Fruit fly (Drosophila melanogaster) whole organism, embryonic: ENCODE results near the gene LSm7.
A peak's percentile ranks its signal among the peaks of the same experiment; 100 is the strongest.

Experiments
- Asciz ChIP-seq: fragments of 200-800 bp; sonication (Bioruptor generic); optimal IDR thresholded peaks from 2 replicates; lab custom pipeline; 2017; ENCODE audit warnings: missing biosample characterization, mild to moderate bottlenecking, missing genetic modification characterization, missing genetic modification reagents
- Awh ChIP-seq: fragments of 200-800 bp; sonication (Bioruptor generic); IDR thresholded peaks from 2 replicates; pipeline ENCODE4, ENCODE4 v1.3.6; 2022; ENCODE audit warnings: missing biosample characterization, missing genetic modification characterization
- BtbVII ChIP-seq: fragments of 200-800 bp; sonication (Bioruptor generic); optimal IDR thresholded peaks from 3 replicates; lab custom pipeline; 2017; ENCODE audit warnings: missing biosample characterization, mild to moderate bottlenecking, missing genetic modification characterization
- CG10431 ChIP-seq: fragments of 200-800 bp; sonication (Bioruptor generic); optimal IDR thresholded peaks from 3 replicates; lab custom pipeline; 2018; ENCODE audit warnings: missing biosample characterization, mild to moderate bottlenecking, missing genetic modification characterization
- CG10565 ChIP-seq: fragments of 200-800 bp; sonication (Bioruptor generic); optimal IDR thresholded peaks from 3 replicates; lab custom pipeline; 2016; ENCODE audit warnings: missing biosample characterization, mild to moderate bottlenecking, missing genetic modification characterization
- CG10979 ChIP-seq: fragments of 200-800 bp; sonication (Bioruptor generic); optimal IDR thresholded peaks from 2 replicates; lab custom pipeline; 2018; ENCODE audit warnings: missing biosample characterization, mild to moderate bottlenecking, missing genetic modification characterization, moderate library complexity
- CG11398 ChIP-seq: fragments of 200-800 bp; sonication (Bioruptor generic); optimal IDR thresholded peaks from 2 replicates; lab custom pipeline; 2016; ENCODE audit warnings: missing biosample characterization, missing genetic modification characterization
- CG12219 ChIP-seq: fragments of 200-800 bp; sonication (Bioruptor generic); optimal IDR thresholded peaks from 3 replicates; lab custom pipeline; 2018; ENCODE audit warnings: missing biosample characterization, mild to moderate bottlenecking, missing genetic modification characterization
- CG12299 ChIP-seq: fragments of 200-800 bp; sonication (Bioruptor generic); optimal IDR thresholded peaks from 2 replicates; lab custom pipeline; 2018; ENCODE audit warnings: missing biosample characterization, mild to moderate bottlenecking, missing genetic modification characterization
- CG1529 ChIP-seq: fragments of 200-800 bp; sonication (Bioruptor generic); optimal IDR thresholded peaks from 3 replicates; lab custom pipeline; 2018; ENCODE audit warnings: missing biosample characterization, missing genetic modification characterization
- CG1603 ChIP-seq: fragments of 200-800 bp; sonication (Bioruptor generic); optimal IDR thresholded peaks from 2 replicates; lab custom pipeline; 2019; ENCODE audit warnings: missing biosample characterization, mild to moderate bottlenecking, missing genetic modification characterization, moderate library complexity
- CG16815 ChIP-seq: fragments of 200-800 bp; sonication (Bioruptor generic); optimal IDR thresholded peaks from 3 replicates; lab custom pipeline; 2017; ENCODE audit warnings: missing biosample characterization, mild to moderate bottlenecking, missing genetic modification characterization
- CG17385 ChIP-seq: fragments of 200-800 bp; sonication (Bioruptor generic); optimal IDR thresholded peaks from 3 replicates; lab custom pipeline; 2018; ENCODE audit warnings: missing biosample characterization, mild to moderate bottlenecking, missing genetic modification characterization
- CG18619 ChIP-seq: fragments of 200-800 bp; sonication (Bioruptor generic); optimal IDR thresholded peaks from 3 replicates; lab custom pipeline; 2017; ENCODE audit warnings: missing biosample characterization, mild to moderate bottlenecking, missing genetic modification characterization
- CG2875 ChIP-seq: fragments of 200-800 bp; sonication (Bioruptor generic); optimal IDR thresholded peaks from 2 replicates; lab custom pipeline; 2017; ENCODE audit warnings: missing biosample characterization, mild to moderate bottlenecking, missing genetic modification characterization, missing genetic modification reagents
- CG3065 ChIP-seq: fragments of 200-800 bp; sonication (Bioruptor generic); optimal IDR thresholded peaks from 2 replicates; lab custom pipeline; 2016; ENCODE audit warnings: missing biosample characterization, missing genetic modification characterization
- CG42726 ChIP-seq: fragments of 200-800 bp; sonication (Bioruptor generic); IDR thresholded peaks from 2 replicates; pipeline ENCODE4 v1.3.6; 2022; ENCODE audit warnings: missing biosample characterization, missing genetic modification characterization; ENCODE audit not compliant: partially characterized antibody
- CG4360 ChIP-seq: fragments of 200-800 bp; sonication (Bioruptor generic); IDR thresholded peaks from 2 replicates; pipeline ENCODE4 v1.3.6; 2022; ENCODE audit warnings: missing biosample characterization, missing genetic modification characterization
- CG6254 ChIP-seq: fragments of 200-800 bp; sonication (Bioruptor generic); optimal IDR thresholded peaks from 3 replicates; lab custom pipeline; 2017; ENCODE audit warnings: mild to moderate bottlenecking, missing biosample characterization, missing genetic modification reagents, missing genetic modification characterization
- CG7786 ChIP-seq: fragments of 200-800 bp; sonication (Bioruptor generic); optimal IDR thresholded peaks from 2 replicates; lab custom pipeline; 2016; ENCODE audit warnings: missing biosample characterization, missing genetic modification characterization
- CG7963 ChIP-seq: fragments of 200-800 bp; sonication (Bioruptor generic); IDR thresholded peaks from 3 replicates; pipeline ENCODE4 v1.3.6; 2022; ENCODE audit warnings: missing biosample characterization, missing genetic modification characterization; ENCODE audit not compliant: partially characterized antibody
- CHES-1-like ChIP-seq: fragments of 200-800 bp; sonication (Bioruptor generic); optimal IDR thresholded peaks from 2 replicates; lab custom pipeline; 2016; ENCODE audit warnings: missing biosample characterization, missing genetic modification characterization
- CTCF ChIP-seq: fragments of 200-800 bp; sonication (Bioruptor generic); optimal IDR thresholded peaks from 2 replicates; lab custom pipeline; 2017; ENCODE audit warnings: missing biosample characterization, mild to moderate bottlenecking, missing genetic modification characterization, moderate library complexity
- Dll ChIP-seq: fragments of 200-800 bp; sonication (Bioruptor generic); IDR thresholded peaks from 4 replicates; pipeline ENCODE4 v1.3.6; 2022; ENCODE audit warnings: missing biosample characterization, missing genetic modification characterization; ENCODE audit not compliant: partially characterized antibody
- Dp ChIP-seq: fragments of 200-800 bp; sonication (Bioruptor generic); optimal IDR thresholded peaks from 2 replicates; lab custom pipeline; 2018; ENCODE audit warnings: missing biosample characterization, mild to moderate bottlenecking, missing genetic modification characterization, moderate library complexity
- HLH4C ChIP-seq: fragments of 200-800 bp; sonication (Bioruptor generic); IDR thresholded peaks from 3 replicates; pipeline ENCODE4 v1.3.6; 2022; ENCODE audit warnings: missing biosample characterization, missing genetic modification characterization; ENCODE audit not compliant: partially characterized antibody
- Hr78 ChIP-seq, 2 experiments: fragments of 200-800 bp in 1 of 2; fragments of >200 bp in 1 of 2; sonication (Bioruptor generic) in 1 of 2; optimal IDR thresholded peaks; 2 replicates each; lab custom pipeline; 2017 to 2019; ENCODE audit warnings: missing biosample characterization in 2 of 2, missing genetic modification characterization in 2 of 2, mild to moderate bottlenecking in 1 of 2, moderate library complexity in 1 of 2
- Med ChIP-seq: fragments of 200-800 bp; sonication (Bioruptor generic); peaks from one replicate; lab custom pipeline; 2016; ENCODE audit warnings: missing biosample characterization, missing genetic modification characterization, mild to moderate bottlenecking, inconsistent platforms, moderate library complexity
- Rfx ChIP-seq: fragments of 200-800 bp; sonication (Bioruptor generic); IDR thresholded peaks from 2 replicates; pipeline ENCODE4 v1.3.6; 2022; ENCODE audit warnings: missing biosample characterization, missing genetic modification characterization
- Xrp1 ChIP-seq: fragments of 200-800 bp; sonication (Bioruptor generic); IDR thresholded peaks from 2 replicates; pipeline ENCODE4 v1.3.6; 2022; ENCODE audit warnings: missing biosample characterization, missing genetic modification characterization
- YL-1 ChIP-seq: fragments of 200-800 bp; sonication (Bioruptor generic); optimal IDR thresholded peaks from 3 replicates; lab custom pipeline; 2017; ENCODE audit warnings: missing biosample characterization, mild to moderate bottlenecking, missing genetic modification characterization
- abd-A ChIP-seq: fragments of 200-800 bp; sonication (Bioruptor generic); optimal IDR thresholded peaks from 3 replicates; lab custom pipeline; 2019; ENCODE audit warnings: missing biosample characterization, mild to moderate bottlenecking, missing genetic modification characterization, moderate library complexity
- ac ChIP-seq: fragments of 200-800 bp; sonication (Bioruptor generic); optimal IDR thresholded peaks from 3 replicates; lab custom pipeline; 2017; ENCODE audit warnings: missing biosample characterization, mild to moderate bottlenecking, missing genetic modification characterization
- bcd ChIP-seq: fragments of 200-800 bp; sonication (Bioruptor generic); optimal IDR thresholded peaks from 2 replicates; lab custom pipeline; 2017; ENCODE audit warnings: missing biosample characterization, mild to moderate bottlenecking, missing genetic modification characterization
- ci ChIP-seq: fragments of 200-800 bp; sonication (Bioruptor generic); IDR thresholded peaks from 3 replicates; pipeline ENCODE4 v1.3.6; 2022; ENCODE audit warnings: missing biosample characterization, missing genetic modification characterization
- corto ChIP-seq: fragments of 200-800 bp; sonication (Bioruptor generic); optimal IDR thresholded peaks from 2 replicates; lab custom pipeline; 2016; ENCODE audit warnings: missing biosample characterization, mild to moderate bottlenecking, missing genetic modification characterization, moderate library complexity
- da ChIP-seq: fragments of 200-800 bp; sonication (Bioruptor generic); optimal IDR thresholded peaks from 2 replicates; lab custom pipeline; 2016; ENCODE audit warnings: missing biosample characterization, missing genetic modification characterization
- eve ChIP-seq, 2 experiments: fragments of >200 bp; optimal IDR thresholded peaks; 2 replicates each; lab custom pipeline; 2017; ENCODE audit warnings: missing biosample characterization in 2 of 2, missing genetic modification characterization in 2 of 2
- gfzf ChIP-seq: fragments of 200-800 bp; sonication (Bioruptor generic); optimal IDR thresholded peaks from 2 replicates; lab custom pipeline; 2016; ENCODE audit warnings: missing biosample characterization, mild to moderate bottlenecking, missing genetic modification characterization, moderate library complexity
- grn ChIP-seq: fragments of 200-800 bp; sonication (Bioruptor generic); optimal IDR thresholded peaks from 3 replicates; lab custom pipeline; 2017; ENCODE audit warnings: missing biosample characterization, missing genetic modification characterization
- kah ChIP-seq: fragments of 200-800 bp; sonication (Bioruptor generic); optimal IDR thresholded peaks from 2 replicates; lab custom pipeline; 2018; ENCODE audit warnings: missing biosample characterization, mild to moderate bottlenecking, missing genetic modification characterization
- kni ChIP-seq: fragments of 200-800 bp; sonication (Bioruptor generic); optimal IDR thresholded peaks from 3 replicates; lab custom pipeline; 2017; ENCODE audit warnings: mild to moderate bottlenecking, missing biosample characterization, missing genetic modification reagents, missing genetic modification characterization
- luna ChIP-seq: fragments of 200-800 bp; sonication (Bioruptor generic); optimal IDR thresholded peaks from 2 replicates; lab custom pipeline; 2016; ENCODE audit warnings: missing biosample characterization, missing genetic modification characterization
- nau ChIP-seq: fragments of 200-800 bp; sonication (Bioruptor generic); optimal IDR thresholded peaks from 3 replicates; lab custom pipeline; 2017; ENCODE audit warnings: missing biosample characterization, mild to moderate bottlenecking, missing genetic modification characterization, missing genetic modification reagents
- oc ChIP-seq: fragments of 200-800 bp; sonication (Bioruptor generic); optimal IDR thresholded peaks from 2 replicates; lab custom pipeline; 2018; ENCODE audit warnings: missing biosample characterization, mild to moderate bottlenecking, missing genetic modification characterization, moderate library complexity
- org-1 ChIP-seq: fragments of 200-800 bp; sonication (Bioruptor generic); optimal IDR thresholded peaks from 2 replicates; lab custom pipeline; 2017; ENCODE audit warnings: missing biosample characterization, missing genetic modification characterization
- pb ChIP-seq: fragments of 200-800 bp; sonication (Bioruptor generic); optimal IDR thresholded peaks from 3 replicates; lab custom pipeline; 2016; ENCODE audit warnings: missing biosample characterization, missing genetic modification characterization
- pros ChIP-seq: fragments of 200-800 bp; sonication (Bioruptor generic); optimal IDR thresholded peaks from 3 replicates; lab custom pipeline; 2019; ENCODE audit warnings: missing biosample characterization, mild to moderate bottlenecking, missing genetic modification characterization, moderate library complexity
- run ChIP-seq: fragments of 200-800 bp; sonication (Bioruptor generic); optimal IDR thresholded peaks from 3 replicates; lab custom pipeline; 2018; ENCODE audit warnings: missing biosample characterization, mild to moderate bottlenecking, missing genetic modification characterization
- slou ChIP-seq: fragments of 200-800 bp; sonication (Bioruptor generic); optimal IDR thresholded peaks from 3 replicates; lab custom pipeline; 2016; ENCODE audit warnings: missing biosample characterization, missing genetic modification characterization
- vvl ChIP-seq: fragments of 200-800 bp; sonication (Bioruptor generic); IDR thresholded peaks from 2 replicates; pipeline ENCODE4 v1.3.6; 2022; ENCODE audit warnings: missing biosample characterization, missing genetic modification characterization

Gene LSm7

dm6 chr2L:16711891-16712290 is 31.0 kb downstream of the LSm7 start:
- TF ChIP-seq CTCF: no peak
- no peak for TF ChIP-seq CG10565 (GFP tag; lab: Kevin White, UChicago)
- TF ChIP-seq CG16815: no peak
- no peak for TF ChIP-seq bcd (GFP tag; lab: Kevin White, UChicago)
- peak; percentile 54 for TF ChIP-seq run (tag; lab: Kevin White, UChicago)
- TF ChIP-seq CG18619 (GFP tag; lab: Kevin White, UChicago): no peak
- TF ChIP-seq HLH4C: no peak
- TF ChIP-seq CHES-1-like (GFP tag; lab: Kevin White, UChicago): no peak
- TF ChIP-seq ac: no peak
- no peak for TF ChIP-seq Dp (GFP tag; lab: Kevin White, UChicago)
- no peak for TF ChIP-seq YL-1
- TF ChIP-seq org-1 (GFP tag; lab: Kevin White, UChicago): no peak
- TF ChIP-seq vvl: peak; percentile 82
- peak in 1 of 2 experiments; percentile 28 for TF ChIP-seq eve (GFP tag; optimal IDR thresholded peaks at IDR 0.05; lab: Kevin White, UChicago)
- TF ChIP-seq slou (GFP tag; lab: Kevin White, UChicago): no peak
- no peak for TF ChIP-seq CG1529
- TF ChIP-seq CG11398: no peak
- peak; percentile 2 for TF ChIP-seq oc
- peak in 1 of 2 experiments; percentile 44 for TF ChIP-seq Hr78 (GFP tag; optimal IDR thresholded peaks at IDR 0.05; lab: Kevin White, UChicago)
- TF ChIP-seq gfzf (GFP tag; lab: Kevin White, UChicago): no peak
- no peak for TF ChIP-seq CG10979 (tag; lab: Kevin White, UChicago)
- TF ChIP-seq BtbVII: no peak
- TF ChIP-seq CG2875 (GFP tag; lab: Kevin White, UChicago): no peak
- peak; percentile 71 for TF ChIP-seq abd-A (tag; lab: Kevin White, UChicago)
- no peak for TF ChIP-seq da (GFP tag; lab: Kevin White, UChicago)
- TF ChIP-seq CG3065 (GFP tag; lab: Kevin White, UChicago): no peak
- no peak for TF ChIP-seq CG12299 (tag; lab: Kevin White, UChicago)
- peak; percentile 65 for TF ChIP-seq grn (GFP tag; lab: Kevin White, UChicago)
- no peak for TF ChIP-seq Dll (GFP tag; lab: Robert Waterston, UW)
- peak; percentile 7 for TF ChIP-seq pros (GFP tag; lab: Kevin White, UChicago)
- no peak for TF ChIP-seq CG7786 (GFP tag; lab: Kevin White, UChicago)
- no peak for TF ChIP-seq CG7963 (GFP tag; lab: Robert Waterston, UW)
- 0 out of 3 replicates have a peak, but pooled peaks have one; percentile 36 for TF ChIP-seq ci (GFP tag; lab: Robert Waterston, UW)
- TF ChIP-seq luna (GFP tag; lab: Kevin White, UChicago): no peak
- TF ChIP-seq pb: no peak
- TF ChIP-seq CG42726: no peak
- peak; percentile 61; the same call in 1 of the 2 replicates for TF ChIP-seq Awh
- TF ChIP-seq kni (GFP tag; lab: Kevin White, UChicago): no peak
- TF ChIP-seq, all 482 proteins: peak for 10

dm6 chr2L:16710677-16711076 is 32.2 kb downstream of the LSm7 start:
- TF ChIP-seq CG1603 (tag; lab: Kevin White, UChicago) (peak; percentile 6), ci (GFP tag; lab: Robert Waterston, UW) (0 out of 3 replicates have a peak, but pooled peaks have one; percentile 38), CG10431 (GFP tag; lab: Kevin White, UChicago) (peak; percentile 86), kni (GFP tag; lab: Kevin White, UChicago) (peak; percentile 68), eve (GFP tag; optimal IDR thresholded peaks at IDR 0.05; lab: Kevin White, UChicago) (peak in 1 of 2 experiments; percentile 31), Awh (peak; percentile 20; the same call in 1 of the 2 replicates), CG17385 (GFP tag; lab: Kevin White, UChicago) (peak; percentile 25), CG6254 (no peak), nau (GFP tag; lab: Kevin White, UChicago) (peak; percentile 18), Rfx (GFP tag; lab: Robert Waterston, UW) (no peak), CG12219 (GFP tag; lab: Kevin White, UChicago) (no peak), kah (GFP tag; lab: Kevin White, UChicago) (no peak), Med (GFP tag; lab: Kevin White, UChicago) (peak; percentile 14), Asciz (GFP tag; lab: Kevin White, UChicago) (peak; percentile 25), Xrp1 (GFP tag; lab: Robert Waterston, UW) (0 out of 2 replicates have a peak, but pooled peaks have one; percentile 11), CG2875 (GFP tag; lab: Kevin White, UChicago) (peak; percentile 18), CG4360 (0 out of 2 replicates have a peak, but pooled peaks have one; percentile 14), corto (no peak)
